Fruit fly (Drosophila melanogaster) whole organism, embryonic: Measurements from ENCODE around the gene CG6040.

ENCODE experiments used
- ATbp ChIP-seq: fragments of 200-800 bp; sonication (Bioruptor generic); optimal IDR thresholded peaks from 2 replicates; lab custom pipeline; 2017; ENCODE audit warnings: missing biosample characterization, mild to moderate bottlenecking, missing genetic modification characterization, missing genetic modification reagents
- BtbVII ChIP-seq: fragments of 200-800 bp; sonication (Bioruptor generic); optimal IDR thresholded peaks from 3 replicates; lab custom pipeline; 2017; ENCODE audit warnings: missing biosample characterization, mild to moderate bottlenecking, missing genetic modification characterization
- CG1024 ChIP-seq: fragments of 200-800 bp; sonication (Bioruptor generic); IDR thresholded peaks from 2 replicates; pipeline ENCODE4 v1.3.6; 2022; ENCODE audit warnings: missing biosample characterization, missing genetic modification characterization
- CG10462 ChIP-seq: fragments of 200-800 bp; sonication (Bioruptor generic); optimal IDR thresholded peaks from 2 replicates; lab custom pipeline; 2016; ENCODE audit warnings: missing biosample characterization, missing genetic modification characterization
- CG11247 ChIP-seq: fragments of 200-800 bp; sonication (Bioruptor generic); IDR thresholded peaks from 2 replicates; pipeline ENCODE4 v1.3.6; 2022; ENCODE audit warnings: missing biosample characterization, missing genetic modification characterization
- CG11504 ChIP-seq: fragments of 200-800 bp; sonication (Bioruptor generic); optimal IDR thresholded peaks from 3 replicates; lab custom pipeline; 2019; ENCODE audit warnings: missing biosample characterization, mild to moderate bottlenecking, missing genetic modification characterization, moderate library complexity
- CG11560 ChIP-seq: fragments of 200-800 bp; sonication (Bioruptor generic); IDR thresholded peaks from 3 replicates; pipeline ENCODE4 v1.3.6; 2022; ENCODE audit warnings: missing biosample characterization, missing genetic modification characterization
- CG14441 ChIP-seq: fragments of 200-800 bp; sonication (Bioruptor generic); IDR thresholded peaks from 2 replicates; pipeline ENCODE4 v1.3.6; 2022; ENCODE audit warnings: missing biosample characterization, missing genetic modification characterization
- CG15696 ChIP-seq: fragments of 200-800 bp; sonication (Bioruptor generic); optimal IDR thresholded peaks from 2 replicates; lab custom pipeline; 2019; ENCODE audit warnings: missing biosample characterization, mild to moderate bottlenecking, missing genetic modification characterization, moderate library complexity
- CG1647 ChIP-seq: fragments of 200-800 bp; sonication (Bioruptor generic); optimal IDR thresholded peaks from 3 replicates; lab custom pipeline; 2016; ENCODE audit warnings: missing biosample characterization, missing genetic modification characterization
- CG17385 ChIP-seq: fragments of 200-800 bp; sonication (Bioruptor generic); optimal IDR thresholded peaks from 3 replicates; lab custom pipeline; 2018; ENCODE audit warnings: missing biosample characterization, mild to moderate bottlenecking, missing genetic modification characterization
- CG18619 ChIP-seq: fragments of 200-800 bp; sonication (Bioruptor generic); optimal IDR thresholded peaks from 3 replicates; lab custom pipeline; 2017; ENCODE audit warnings: missing biosample characterization, mild to moderate bottlenecking, missing genetic modification characterization
- CG30403 ChIP-seq: fragments of 200-800 bp; sonication (Bioruptor generic); optimal IDR thresholded peaks from 3 replicates; lab custom pipeline; 2016; ENCODE audit warnings: missing biosample characterization, missing genetic modification characterization
- CG3726 ChIP-seq: fragments of 200-800 bp; sonication (Bioruptor generic); IDR thresholded peaks from 3 replicates; pipeline ENCODE4, ENCODE4 v1.3.6; 2022; ENCODE audit warnings: missing biosample characterization, missing genetic modification characterization
- CG4854 ChIP-seq: fragments of 200-800 bp; sonication (Bioruptor generic); optimal IDR thresholded peaks from 2 replicates; lab custom pipeline; 2016; ENCODE audit warnings: missing biosample characterization, missing genetic modification characterization, inconsistent platforms
- CG6254 ChIP-seq: fragments of 200-800 bp; sonication (Bioruptor generic); optimal IDR thresholded peaks from 3 replicates; lab custom pipeline; 2017; ENCODE audit warnings: mild to moderate bottlenecking, missing biosample characterization, missing genetic modification reagents, missing genetic modification characterization
- CG7357 ChIP-seq: fragments of 200-800 bp; sonication (Bioruptor generic); IDR thresholded peaks from 3 replicates; pipeline ENCODE4 v1.3.6; 2022; ENCODE audit warnings: missing biosample characterization, missing genetic modification characterization
- CG8478 ChIP-seq: fragments of >200 bp; optimal IDR thresholded peaks from 2 replicates; lab custom pipeline; 2018
- CG9609 ChIP-seq: fragments of 200-800 bp; sonication (Bioruptor generic); optimal IDR thresholded peaks from 3 replicates; lab custom pipeline; 2016; ENCODE audit warnings: missing biosample characterization, missing genetic modification characterization
- CrebB ChIP-seq: fragments of 200-800 bp; sonication (Bioruptor generic); optimal IDR thresholded peaks from 3 replicates; lab custom pipeline; 2018; ENCODE audit warnings: missing biosample characterization, mild to moderate bottlenecking, missing genetic modification characterization
- Dbx ChIP-seq: fragments of 200-800 bp; sonication (Bioruptor generic); IDR thresholded peaks from 3 replicates; pipeline ENCODE4 v1.3.6; 2022; ENCODE audit warnings: missing biosample characterization, missing genetic modification characterization
- Dip2 ChIP-seq: fragments of 200-800 bp; sonication (Bioruptor generic); IDR thresholded peaks from 2 replicates; pipeline ENCODE4 v1.3.6; 2022; ENCODE audit warnings: missing biosample characterization, missing genetic modification characterization
- Hmx ChIP-seq: fragments of 200-800 bp; sonication (Bioruptor generic); optimal IDR thresholded peaks from 2 replicates; lab custom pipeline; 2016; ENCODE audit warnings: missing biosample characterization, missing genetic modification characterization
- Mrtf ChIP-seq: fragments of 200-800 bp; sonication (Bioruptor generic); IDR thresholded peaks from 3 replicates; pipeline ENCODE4 v1.3.6; 2022; ENCODE audit warnings: missing biosample characterization, missing genetic modification characterization
- NK7.1 ChIP-seq: fragments of 200-800 bp; sonication (Bioruptor generic); optimal IDR thresholded peaks from 3 replicates; lab custom pipeline; 2016; ENCODE audit warnings: missing biosample characterization, missing genetic modification characterization
- Poxn ChIP-seq: fragments of 200-800 bp; sonication (Bioruptor generic); IDR thresholded peaks from 2 replicates; pipeline ENCODE4 v1.3.6; 2022; ENCODE audit warnings: missing biosample characterization, missing genetic modification characterization
- Sry-δ ChIP-seq: fragments of 200-800 bp; sonication (Bioruptor generic); optimal IDR thresholded peaks from 2 replicates; lab custom pipeline; 2016; ENCODE audit warnings: missing biosample characterization, missing genetic modification characterization
- YL-1 ChIP-seq: fragments of 200-800 bp; sonication (Bioruptor generic); optimal IDR thresholded peaks from 3 replicates; lab custom pipeline; 2017; ENCODE audit warnings: missing biosample characterization, mild to moderate bottlenecking, missing genetic modification characterization
- ab ChIP-seq: fragments of 200-800 bp; sonication (Bioruptor generic); optimal IDR thresholded peaks from 2 replicates; lab custom pipeline; 2016; ENCODE audit warnings: missing biosample characterization, missing genetic modification characterization
- ash1 ChIP-seq: fragments of 200-800 bp; sonication (Bioruptor generic); optimal IDR thresholded peaks from 2 replicates; lab custom pipeline; 2018; ENCODE audit warnings: missing biosample characterization, mild to moderate bottlenecking, missing genetic modification characterization
- bab2 ChIP-seq: fragments of 200-800 bp; sonication (Bioruptor generic); optimal IDR thresholded peaks from 2 replicates; lab custom pipeline; 2016; ENCODE audit warnings: missing biosample characterization, missing genetic modification characterization
- bbx ChIP-seq: fragments of 200-800 bp; sonication (Bioruptor generic); IDR thresholded peaks from 2 replicates; pipeline ENCODE4 v1.3.6; 2022; ENCODE audit warnings: missing biosample characterization, missing genetic modification characterization; ENCODE audit not compliant: partially characterized antibody
- btn ChIP-seq: fragments of 200-800 bp; sonication (Bioruptor generic); optimal IDR thresholded peaks from 2 replicates; lab custom pipeline; 2016; ENCODE audit warnings: missing biosample characterization, missing genetic modification characterization
- chm ChIP-seq: fragments of 200-800 bp; sonication (Bioruptor generic); IDR thresholded peaks from 2 replicates; pipeline ENCODE4 v1.3.6; 2022; ENCODE audit warnings: missing biosample characterization, missing genetic modification characterization
- corto ChIP-seq: fragments of 200-800 bp; sonication (Bioruptor generic); optimal IDR thresholded peaks from 2 replicates; lab custom pipeline; 2016; ENCODE audit warnings: missing biosample characterization, mild to moderate bottlenecking, missing genetic modification characterization, moderate library complexity
- danr ChIP-seq: fragments of 200-800 bp; sonication (Bioruptor generic); IDR thresholded peaks from 2 replicates; pipeline ENCODE4 v1.3.6; 2022; ENCODE audit warnings: missing biosample characterization, missing genetic modification characterization
- dmrt11E ChIP-seq: fragments of 200-800 bp; sonication (Bioruptor generic); optimal IDR thresholded peaks from 3 replicates; lab custom pipeline; 2018; ENCODE audit warnings: missing biosample characterization, mild to moderate bottlenecking, missing genetic modification characterization, moderate library complexity
- ewg ChIP-seq: fragments of 200-800 bp; sonication (Bioruptor generic); optimal IDR thresholded peaks from 3 replicates; lab custom pipeline; 2017; ENCODE audit warnings: mild to moderate bottlenecking, missing biosample characterization, missing genetic modification reagents, missing genetic modification characterization
- gcm2 ChIP-seq: fragments of 200-800 bp; sonication (Bioruptor generic); optimal IDR thresholded peaks from 2 replicates; lab custom pipeline; 2016; ENCODE audit warnings: missing biosample characterization, missing genetic modification characterization
- gsb ChIP-seq: fragments of 200-800 bp; sonication (Bioruptor generic); IDR thresholded peaks from 2 replicates; pipeline ENCODE4 v1.3.6; 2022; ENCODE audit warnings: missing biosample characterization, missing genetic modification characterization
- hth ChIP-seq: fragments of >200 bp; optimal IDR thresholded peaks from 2 replicates; lab custom pipeline; 2017; ENCODE audit warnings: inconsistent platforms
- insv ChIP-seq, 2 experiments: fragments of 200-800 bp; sonication (Bioruptor generic); optimal IDR thresholded peaks; 3 replicates each; lab custom pipeline; 2016 to 2018; ENCODE audit warnings: missing biosample characterization in 2 of 2, missing genetic modification characterization in 2 of 2
- ken ChIP-seq: fragments of 200-800 bp; sonication (Bioruptor generic); IDR thresholded peaks from 3 replicates; pipeline ENCODE4 v1.3.6; 2022; ENCODE audit warnings: missing biosample characterization, missing genetic modification characterization
- lmd ChIP-seq: fragments of 200-800 bp; sonication (Bioruptor generic); IDR thresholded peaks from 2 replicates; pipeline ENCODE4 v1.3.6; 2022; ENCODE audit warnings: missing biosample characterization, missing genetic modification characterization
- phol ChIP-seq: fragments of 200-800 bp; sonication (Bioruptor generic); optimal IDR thresholded peaks from 3 replicates; lab custom pipeline; 2018; ENCODE audit warnings: missing biosample characterization, mild to moderate bottlenecking, missing genetic modification characterization, moderate library complexity
- psq ChIP-seq: fragments of 200-800 bp; sonication (Bioruptor generic); optimal IDR thresholded peaks from 2 replicates; lab custom pipeline; 2017; ENCODE audit warnings: missing biosample characterization, missing genetic modification characterization
- scrt ChIP-seq: fragments of 200-800 bp; sonication (Bioruptor generic); optimal IDR thresholded peaks from 2 replicates; lab custom pipeline; 2018; ENCODE audit warnings: missing biosample characterization, mild to moderate bottlenecking, missing genetic modification characterization, moderate library complexity
- sd ChIP-seq: fragments of 200-800 bp; sonication (Bioruptor generic); optimal IDR thresholded peaks from 3 replicates; lab custom pipeline; 2018; ENCODE audit warnings: missing biosample characterization, mild to moderate bottlenecking, missing genetic modification characterization, moderate library complexity
- sr ChIP-seq: fragments of 200-800 bp; sonication (Bioruptor generic); IDR thresholded peaks from 3 replicates; pipeline ENCODE4 v1.3.6; 2022; ENCODE audit warnings: missing biosample characterization, missing genetic modification characterization
- sug ChIP-seq: fragments of 200-800 bp; optimal IDR thresholded peaks from 2 replicates; lab custom pipeline; 2019; ENCODE audit warnings: missing biosample characterization, mild to moderate bottlenecking, missing genetic modification characterization, moderate library complexity
- unc-4 ChIP-seq: fragments of 200-800 bp; sonication (Bioruptor generic); IDR thresholded peaks from 2 replicates; pipeline ENCODE4 v1.3.6; 2022; ENCODE audit warnings: missing biosample characterization, missing genetic modification characterization; ENCODE audit not compliant: partially characterized antibody
- yki ChIP-seq: fragments of >200 bp; optimal IDR thresholded peaks from 3 replicates; lab custom pipeline; 2018
- zfh2 ChIP-seq: fragments of 200-800 bp; sonication (Bioruptor generic); optimal IDR thresholded peaks from 2 replicates; lab custom pipeline; 2016; ENCODE audit warnings: missing biosample characterization, missing genetic modification characterization

CG6040 gene

dm6 chr3R:19164873-19165456 is 68.2 kb downstream of the CG6040 start (continued):
- TF ChIP-seq CG15696 (tag; lab: Kevin White, UChicago) (no peak), CG11247 (GFP tag; lab: Robert Waterston, UW) (no peak), CG3726 (no peak), CG30403 (GFP tag; lab: Kevin White, UChicago) (peak; percentile 49), CG7357 (GFP tag; lab: Robert Waterston, UW) (no peak), CG4854 (GFP tag; lab: Kevin White, UChicago) (no peak), hth (lab: Kevin White, UChicago) (no peak), Dbx (GFP tag; lab: Robert Waterston, UW) (no peak), bbx (GFP tag; lab: Robert Waterston, UW) (no peak), ewg (no peak), ATbp (GFP tag; lab: Kevin White, UChicago) (peak; percentile 22), NK7.1 (GFP tag; lab: Kevin White, UChicago) (no peak), CG11504 (tag; lab: Kevin White, UChicago) (peak; percentile 69), lmd (GFP tag; lab: Robert Waterston, UW) (0 out of 2 replicates have a peak, but pooled peaks have one; percentile 36), CrebB (no peak), zfh2 (GFP tag; lab: Kevin White, UChicago) (no peak), unc-4 (no peak), sr (GFP tag; lab: Robert Waterston, UW) (no peak), YL-1 (GFP tag; lab: Kevin White, UChicago) (no peak), sug (tag; lab: Kevin White, UChicago) (no peak), Hmx (GFP tag; lab: Kevin White, UChicago) (no peak), CG6254 (GFP tag; lab: Kevin White, UChicago) (no peak), gcm2 (no peak), gsb (no peak), insv (GFP tag; optimal IDR thresholded peaks at IDR 0.05; lab: Kevin White, UChicago) (no peak), yki (lab: Kevin White, UChicago) (no peak), Dip2 (GFP tag; lab: Robert Waterston, UW) (no peak), CG8478 (lab: Kevin White, UChicago) (no peak), dmrt11E (peak; percentile 45), chm (no peak), CG1024 (no peak), Mrtf (GFP tag; lab: Robert Waterston, UW) (no peak), BtbVII (GFP tag; lab: Kevin White, UChicago) (no peak), ken (GFP tag; lab: Robert Waterston, UW) (no peak), phol (tag; lab: Kevin White, UChicago) (peak; percentile 56), corto (no peak), bab2 (no peak), CG11560 (tag; lab: Robert Waterston, UW) (no peak), sd (tag; lab: Kevin White, UChicago) (no peak), CG10462 (GFP tag; lab: Kevin White, UChicago) (no peak), CG18619 (GFP tag; lab: Kevin White, UChicago) (peak; percentile 60), CG17385 (GFP tag; lab: Kevin White, UChicago) (peak; percentile 29), ab (no peak), CG1647 (GFP tag; lab: Kevin White, UChicago) (no peak), ash1 (GFP tag; lab: Kevin White, UChicago) (no peak), danr (GFP tag; lab: Robert Waterston, UW) (no peak), psq (GFP tag; lab: Kevin White, UChicago) (no peak), scrt (GFP tag; lab: Kevin White, UChicago) (no peak), Poxn (no peak), CG9609 (GFP tag; lab: Kevin White, UChicago) (peak; percentile 3), btn (GFP tag; lab: Kevin White, UChicago) (no peak), CG14441 (GFP tag; lab: Robert Waterston, UW) (peak; percentile 41), Sry-δ (no peak)
